Worm (Caenorhabditis elegans) whole organism, late embryonic: ENCODE results near the gene F56D5.9.

Experiments used
- F13H6.1 ChIP-seq: sonication (generic microtip); optimal IDR thresholded peaks from 2 replicates; lab custom pipeline; 2016; ENCODE audit warnings: missing genetic modification characterization, missing compliant biosample characterization
- T23F11.4 ChIP-seq: fragments of 200-800 bp; sonication (Bioruptor generic); optimal IDR thresholded peaks from 2 replicates; lab custom pipeline; 2018; ENCODE audit warnings: mild to moderate bottlenecking, missing genetic modification characterization, missing compliant biosample characterization
- ahr-1 ChIP-seq: sonication (generic microtip); optimal IDR thresholded peaks from 2 replicates; lab custom pipeline; 2016; ENCODE audit warnings: missing genetic modification characterization, missing compliant biosample characterization
- ceh-2 ChIP-seq: sonication (generic microtip); optimal IDR thresholded peaks from 2 replicates; lab custom pipeline; 2016; ENCODE audit warnings: missing genotype, missing genetic modification characterization, missing compliant biosample characterization
- ceh-22 ChIP-seq: sonication (generic microtip); optimal IDR thresholded peaks from 2 replicates; lab custom pipeline; 2017; ENCODE audit warnings: missing biosample characterization, missing genetic modification characterization
- ceh-24 ChIP-seq: sonication (generic microtip); optimal IDR thresholded peaks from 2 replicates; lab custom pipeline; 2016; ENCODE audit warnings: mild to moderate bottlenecking, missing genetic modification characterization, missing compliant biosample characterization
- ceh-34 ChIP-seq: sonication (generic microtip); optimal IDR thresholded peaks from 2 replicates; lab custom pipeline; 2016; ENCODE audit warnings: mild to moderate bottlenecking, missing genetic modification characterization, missing compliant biosample characterization
- ceh-48 ChIP-seq: sonication (generic microtip); optimal IDR thresholded peaks from 2 replicates; lab custom pipeline; 2016; ENCODE audit warnings: missing genetic modification characterization, inconsistent platforms, missing compliant biosample characterization
- ceh-6 ChIP-seq: fragments of 200-800 bp; sonication (Bioruptor generic); optimal IDR thresholded peaks from 2 replicates; lab custom pipeline; 2018; ENCODE audit warnings: mild to moderate bottlenecking, missing genetic modification characterization, missing compliant biosample characterization
- ceh-9 ChIP-seq: sonication (generic microtip); optimal IDR thresholded peaks from 2 replicates; lab custom pipeline; 2016; ENCODE audit warnings: mild to moderate bottlenecking, missing genetic modification characterization, inconsistent platforms, missing compliant biosample characterization
- che-1 ChIP-seq: sonication (generic microtip); optimal IDR thresholded peaks from 2 replicates; lab custom pipeline; 2016; ENCODE audit warnings: mild to moderate bottlenecking, missing genetic modification characterization, missing compliant biosample characterization
- dmd-4 ChIP-seq: sonication (generic microtip); optimal IDR thresholded peaks from 2 replicates; lab custom pipeline; 2016; ENCODE audit warnings: borderline replicate concordance, missing genetic modification characterization, missing compliant biosample characterization
- elt-2 ChIP-seq: sonication (generic microtip); optimal IDR thresholded peaks from 2 replicates; lab custom pipeline; 2016; ENCODE audit warnings: missing genetic modification reagents, missing genetic modification characterization, missing compliant biosample characterization
- fkh-10 ChIP-seq: fragments of 150-350 bp; optimal IDR thresholded peaks from 2 replicates; lab custom pipeline; 2014; ENCODE audit warnings: missing biosample characterization, missing genetic modification reagents, missing genetic modification characterization
- fkh-6 ChIP-seq: sonication (generic microtip); optimal IDR thresholded peaks from 2 replicates; lab custom pipeline; 2016; ENCODE audit warnings: missing genetic modification characterization, missing compliant biosample characterization
- hlh-13 ChIP-seq: fragments of 200-800 bp; sonication (Bioruptor generic); optimal IDR thresholded peaks from 2 replicates; lab custom pipeline; 2018; ENCODE audit warnings: mild to moderate bottlenecking, missing genetic modification characterization, missing compliant biosample characterization
- hlh-15 ChIP-seq: sonication (generic microtip); optimal IDR thresholded peaks from 2 replicates; lab custom pipeline; 2016; ENCODE audit warnings: missing genetic modification characterization, missing compliant biosample characterization
- hlh-30 ChIP-seq: sonication (generic microtip); optimal IDR thresholded peaks from 2 replicates; lab custom pipeline; 2017; ENCODE audit warnings: antibody characterized with exemption, missing genetic modification characterization, missing compliant biosample characterization; ENCODE audit not compliant: insufficient read depth
- hlh-8 ChIP-seq: sonication (generic microtip); optimal IDR thresholded peaks from 2 replicates; lab custom pipeline; 2016; ENCODE audit warnings: missing genotype, missing genetic modification characterization, missing compliant biosample characterization
- madf-2 ChIP-seq: sonication (generic microtip); optimal IDR thresholded peaks from 2 replicates; lab custom pipeline; 2017; ENCODE audit warnings: missing genetic modification characterization, missing compliant biosample characterization
- nfya-1 ChIP-seq: sonication (generic microtip); optimal IDR thresholded peaks from 2 replicates; lab custom pipeline; 2017; ENCODE audit warnings: missing genetic modification characterization, mild to moderate bottlenecking, missing compliant biosample characterization, antibody characterized with exemption, moderate library complexity
- npax-4 ChIP-seq: sonication (generic microtip); optimal IDR thresholded peaks from 2 replicates; lab custom pipeline; 2016; ENCODE audit warnings: missing genetic modification characterization, missing compliant biosample characterization
- odd-2 ChIP-seq: sonication (generic microtip); optimal IDR thresholded peaks from 2 replicates; lab custom pipeline; 2017; ENCODE audit warnings: antibody characterized with exemption, mild to moderate bottlenecking, missing genetic modification characterization, missing compliant biosample characterization
- pat-9 ChIP-seq: fragments of 200-800 bp; sonication (Bioruptor generic); optimal IDR thresholded peaks from 2 replicates; lab custom pipeline; 2018; ENCODE audit warnings: mild to moderate bottlenecking, missing genetic modification characterization, moderate library complexity, missing compliant biosample characterization
- pha-2 ChIP-seq: sonication (generic microtip); optimal IDR thresholded peaks from 2 replicates; lab custom pipeline; 2017; ENCODE audit warnings: mild to moderate bottlenecking, missing genetic modification characterization, missing compliant biosample characterization
- pha-4 ChIP-seq: fragments of 150-350 bp; optimal IDR thresholded peaks from 2 replicates; lab custom pipeline; 2018; ENCODE audit warnings: missing biosample characterization, missing genetic modification reagents, missing genetic modification characterization
- pqm-1 ChIP-seq: sonication (generic microtip); optimal IDR thresholded peaks from 2 replicates; lab custom pipeline; 2016; ENCODE audit warnings: missing genetic modification characterization, missing compliant biosample characterization
- ref-2 ChIP-seq: sonication (generic microtip); optimal IDR thresholded peaks from 2 replicates; lab custom pipeline; 2016; ENCODE audit warnings: missing genetic modification characterization, missing compliant biosample characterization
- sdc-2 ChIP-seq: sonication (generic microtip); optimal IDR thresholded peaks from 2 replicates; lab custom pipeline; 2016; ENCODE audit warnings: missing genotype, missing genetic modification characterization, missing compliant biosample characterization
- syd-9 ChIP-seq: sonication (generic microtip); optimal IDR thresholded peaks from 2 replicates; lab custom pipeline; 2016; ENCODE audit warnings: mild to moderate bottlenecking, missing genetic modification characterization, moderate library complexity, missing compliant biosample characterization
- tbx-2 ChIP-seq: sonication (generic microtip); optimal IDR thresholded peaks from 2 replicates; lab custom pipeline; 2016; ENCODE audit warnings: missing genetic modification characterization, missing compliant biosample characterization
- ttx-3 ChIP-seq: sonication (generic microtip); optimal IDR thresholded peaks from 2 replicates; lab custom pipeline; 2016; ENCODE audit warnings: missing genetic modification reagents, missing genetic modification characterization, missing compliant biosample characterization
- unc-3 ChIP-seq, 2 experiments: fragments of 200-800 bp in 1 of 2; sonication (Bioruptor generic) in 1 of 2; sonication (generic microtip) in 1 of 2; conservative IDR thresholded peaks in 1 of 2; optimal IDR thresholded peaks in 1 of 2; 2 replicates each; pipeline versions ENCODE4 v1.3.6 to Lab custom; 2016 to 2022; ENCODE audit warnings: missing compliant biosample characterization in 2 of 2, missing genetic modification characterization in 2 of 2, missing genetic modification reagents in 1 of 2
- unc-42 ChIP-seq: sonication (generic microtip); optimal IDR thresholded peaks from 2 replicates; lab custom pipeline; 2016; ENCODE audit warnings: missing genotype, missing genetic modification characterization, missing compliant biosample characterization
- unc-86 ChIP-seq: sonication (generic microtip); optimal IDR thresholded peaks from 2 replicates; lab custom pipeline; 2016; ENCODE audit warnings: missing genetic modification characterization, missing compliant biosample characterization
- zip-5 ChIP-seq: sonication (generic microtip); optimal IDR thresholded peaks from 2 replicates; lab custom pipeline; 2016; ENCODE audit warnings: missing genetic modification characterization, missing compliant biosample characterization
- ztf-16 ChIP-seq: sonication (generic microtip); optimal IDR thresholded peaks from 2 replicates; lab custom pipeline; 2017; ENCODE audit warnings: missing genetic modification characterization, missing compliant biosample characterization

Gene F56D5.9

ce11 chrIV:9401715-9402114 is 20.6 kb downstream of the F56D5.9 start, which contains the start of gene F56D5.6:
TSS of gene F56D5.6 (plus strand) at chrIV:9401922.
- TF ChIP-seq unc-86 (no peak), syd-9 (tag; lab: Kevin White, UChicago) (no peak), npax-4 (tag; lab: Kevin White, UChicago) (no peak), che-1 (no peak)
- TF ChIP-seq, all 69 proteins: peak for 0

- no peak for TF ChIP-seq dmd-4 (tag; lab: Kevin White, UChicago)
- no peak for TF ChIP-seq ceh-24 (tag; lab: Kevin White, UChicago)
- TF ChIP-seq zip-5, result no peak
- TF ChIP-seq hlh-15 (tag; lab: Kevin White, UChicago), result no peak
- no peak for TF ChIP-seq fkh-10 (GFP tag; lab: Kevin White, UChicago)
- TF ChIP-seq pat-9 (tag; lab: Kevin White, UChicago), result no peak
- TF ChIP-seq F13H6.1, result no peak
- TF ChIP-seq ttx-3, result no peak
- no peak for TF ChIP-seq fkh-6 (tag; lab: Kevin White, UChicago)
Measured at ce11 chrIV:9398512-9398911, 23.8 kb downstream of the F56D5.9 start, which contains the start of gene F56D5.2. TSS of gene F56D5.2 (minus strand) at chrIV:9398612.

ce11 chrIV:9397278-9397677 is 25.0 kb downstream of the F56D5.9 start, which contains the start of gene F56D5.3:
TSS of gene F56D5.3 (plus strand) at chrIV:9397578.
- TF ChIP-seq pha-4 (tag; lab: Kevin White, UChicago), result no peak
- TF ChIP-seq ceh-9 (tag; lab: Kevin White, UChicago), result no peak
- TF ChIP-seq unc-42 (tag; lab: Kevin White, UChicago), result no peak
- TF ChIP-seq syd-9 (tag; lab: Kevin White, UChicago), result no peak
- no peak for TF ChIP-seq elt-2 (tag; lab: Kevin White, UChicago)
- no peak for TF ChIP-seq ceh-34 (tag; lab: Kevin White, UChicago)
- no peak for TF ChIP-seq tbx-2 (tag; lab: Kevin White, UChicago)
- TF ChIP-seq pqm-1 (tag; lab: Kevin White, UChicago), result no peak
- no peak for TF ChIP-seq fkh-10 (GFP tag; lab: Kevin White, UChicago)

- TF ChIP-seq sdc-2 (tag; lab: Kevin White, UChicago), result no peak
- TF ChIP-seq T23F11.4, result no peak
- no peak for TF ChIP-seq hlh-8 (tag; lab: Kevin White, UChicago)
Measured at ce11 chrIV:9396118-9396517, 26.2 kb downstream of the F56D5.9 start, which contains the start of gene col-121. TSS of gene col-121 (minus strand) at chrIV:9396218.

- TF ChIP-seq odd-2 (tag; lab: Kevin White, UChicago) (no peak), ahr-1 (tag; lab: Kevin White, UChicago) (no peak), ceh-22 (tag; lab: Kevin White, UChicago) (no peak), unc-42 (tag; lab: Kevin White, UChicago) (peak; percentile 51), nfya-1 (tag; lab: Kevin White, UChicago) (peak; percentile 13), sdc-2 (tag; lab: Kevin White, UChicago) (no peak), hlh-30 (peak; percentile 62)
- TF ChIP-seq, all 69 proteins: peak for 3
Measured at ce11 chrIV:9386038-9386437, 36.3 kb downstream of the F56D5.9 start, which contains the start of gene daf-15. TSS of gene daf-15 (plus strand) at chrIV:9386208.

ce11 chrIV:9384826-9385225 is 37.5 kb downstream of the F56D5.9 start, which contains the start of gene C10C5.7:
TSS of gene C10C5.7 (plus strand) at chrIV:9385126.
- no peak for TF ChIP-seq hlh-15 (tag; lab: Kevin White, UChicago)
- TF ChIP-seq madf-2 (tag; lab: Kevin White, UChicago), result no peak
- TF ChIP-seq syd-9 (tag; lab: Kevin White, UChicago), result no peak
- TF ChIP-seq pqm-1 (tag; lab: Kevin White, UChicago), result no peak
- TF ChIP-seq hlh-13 (GFP tag; lab: Kevin White, UChicago), result no peak
- no peak for TF ChIP-seq ceh-6 (GFP tag; lab: Kevin White, UChicago)
- no peak for TF ChIP-seq ref-2
- TF ChIP-seq ceh-2 (tag; lab: Kevin White, UChicago), result no peak
- TF ChIP-seq pha-2 (tag; lab: Kevin White, UChicago), result no peak
- no peak for TF ChIP-seq ttx-3
- TF ChIP-seq unc-3 (GFP tag; conservative IDR thresholded peaks at IDR 0.05; lab: Robert Waterston, UW), result no peak
- TF ChIP-seq unc-3 (tag; optimal IDR thresholded peaks at IDR 0.05; lab: Kevin White, UChicago), result no peak
- no peak for TF ChIP-seq ztf-16 (tag; lab: Kevin White, UChicago)
- TF ChIP-seq ceh-48 (tag; lab: Kevin White, UChicago), result no peak
